Worm (Caenorhabditis elegans): ENCODE data around the gene end-3.

end-3 gene

DNA sequence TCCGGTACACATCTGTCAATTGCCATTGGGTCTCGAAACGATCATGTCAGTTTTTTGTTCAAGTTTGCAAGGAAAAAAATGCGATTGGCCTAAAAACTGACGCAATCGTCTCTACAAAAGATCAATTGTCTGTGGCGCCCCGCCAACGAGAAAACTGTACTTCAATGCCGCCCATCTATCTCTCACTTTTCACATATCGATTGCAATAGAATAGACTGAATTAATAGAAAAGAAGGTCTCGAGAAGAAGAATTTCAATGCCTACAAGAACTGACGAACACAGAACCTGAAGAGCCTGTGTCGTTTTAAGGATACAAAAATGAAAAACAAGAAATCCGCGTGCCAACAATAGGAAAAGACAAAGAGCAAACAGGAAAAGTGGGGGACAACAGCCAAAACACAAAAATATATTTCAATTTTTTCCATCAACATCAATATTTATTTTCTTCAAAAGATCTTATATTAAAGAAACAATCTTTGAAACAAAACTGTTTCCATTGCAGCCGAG is 6.1 kb upstream of the end-3 start:
- no peak for TF ChIP-seq ceh-40 (GFP tag; IDR thresholded peaks at IDR 0.05)
- TF ChIP-seq atf-7 (tag; optimal IDR thresholded peaks at IDR 0.05) = peak; percentile 12
- TF ChIP-seq bed-2 (GFP tag; IDR thresholded peaks at IDR 0.05) = no peak
- peak; percentile 50 for TF ChIP-seq F49E8.2 (tag; optimal IDR thresholded peaks at IDR 0.05; ENCODE audit: insufficient read depth)
- peak; percentile 14 for TF ChIP-seq somi-1 (GFP tag; optimal IDR thresholded peaks at IDR 0.05)
- TF ChIP-seq ekl-4 (GFP tag; IDR thresholded peaks at IDR 0.05) = peak; percentile 40; the same call in 1 of the 2 replicates
- TF ChIP-seq madf-3 (GFP tag; IDR thresholded peaks at IDR 0.05) = peak; percentile 72; the same call in 1 of the 2 replicates
- no peak for TF ChIP-seq ama-1 (optimal IDR thresholded peaks at IDR 0.05)
- TF ChIP-seq ama-1 (GFP tag; optimal IDR thresholded peaks at IDR 0.05) = peak; percentile 32 to 69
- no peak for TF ChIP-seq egrh-3 (GFP tag; IDR thresholded peaks at IDR 0.05)
- peak; percentile 75; the same call in 1 of the 2 replicates for TF ChIP-seq attf-6 (GFP tag; IDR thresholded peaks at IDR 0.05)
- TF ChIP-seq die-1 (tag; optimal IDR thresholded peaks at IDR 0.05) = peak; percentile 30
- peak; percentile 37 for TF ChIP-seq snpc-1.3 (tag; optimal IDR thresholded peaks at IDR 0.05; ENCODE audit: insufficient read depth)
- peak; percentile 8; the same call in 1 of the 2 replicates for TF ChIP-seq hmg-1.2 (GFP tag; IDR thresholded peaks at IDR 0.05)
- TF ChIP-seq Y53G8AR.9 (GFP tag; conservative IDR thresholded peaks at IDR 0.05) = peak; percentile 61
- peak; percentile 77 for TF ChIP-seq repo-1 (tag; optimal IDR thresholded peaks at IDR 0.05)
- peak; percentile 16; the same call in 1 of the 2 replicates for TF ChIP-seq F33H1.4 (GFP tag; IDR thresholded peaks at IDR 0.05)
- TF ChIP-seq hlh-12 (tag; optimal IDR thresholded peaks at IDR 0.05) = no peak
- TF ChIP-seq F52B5.7 (tag; optimal IDR thresholded peaks at IDR 0.05) = no peak
- peak; percentile 63 for TF ChIP-seq madf-6 (GFP tag; IDR thresholded peaks at IDR 0.05)
- TF ChIP-seq T07F8.4 (tag; optimal IDR thresholded peaks at IDR 0.05) = no peak
- TF ChIP-seq hmg-20 (GFP tag; IDR thresholded peaks at IDR 0.05) = 0 out of 2 replicates have a peak, but pooled peaks have one; percentile 64
- 0 out of 2 replicates have a peak, but pooled peaks have one; percentile 27 for TF ChIP-seq C17E4.6 (GFP tag; IDR thresholded peaks at IDR 0.05)
- no peak for TF ChIP-seq snpc-4 (GFP tag; optimal IDR thresholded peaks at IDR 0.05)
- peak in 1 of 4 experiments; percentile 24 for TF ChIP-seq snpc-4 (tag; optimal IDR thresholded peaks at IDR 0.05)
- TF ChIP-seq C06A6.2 (GFP tag; conservative IDR thresholded peaks at IDR 0.05) = no peak
- peak; percentile 44 for TF ChIP-seq F10E7.11 (tag; optimal IDR thresholded peaks at IDR 0.05)
- peak; percentile 30; the same call in 1 of the 2 replicates for TF ChIP-seq lin-26 (GFP tag; IDR thresholded peaks at IDR 0.05)
- TF ChIP-seq lir-1 (GFP tag; conservative IDR thresholded peaks at IDR 0.05) = no peak
- peak; percentile 43 for TF ChIP-seq lin-54 (GFP tag; optimal IDR thresholded peaks at IDR 0.05)
- peak; percentile 61 for TF ChIP-seq attf-5 (GFP tag; optimal IDR thresholded peaks at IDR 0.05)
- TF ChIP-seq ztf-25 (GFP tag; IDR thresholded peaks at IDR 0.05) = no peak
- peak; percentile 51 for TF ChIP-seq T26A5.8 (tag; optimal IDR thresholded peaks at IDR 0.05)
- peak; percentile 4 for TF ChIP-seq ztf-22 (GFP tag; optimal IDR thresholded peaks at IDR 0.05)
- no peak for TF ChIP-seq Y53F4B.3 (GFP tag; IDR thresholded peaks at IDR 0.05)
- TF ChIP-seq K12H6.12 (tag; optimal IDR thresholded peaks at IDR 0.05) = no peak
- TF ChIP-seq egl-44 (GFP tag; IDR thresholded peaks at IDR 0.05) = no peak
- no peak for TF ChIP-seq akir-1 (GFP tag; optimal IDR thresholded peaks at IDR 0.05)
- no peak for TF ChIP-seq hlh-26 (GFP tag; conservative IDR thresholded peaks at IDR 0.05)
- peak; percentile 65 to 79 for TF ChIP-seq let-607 (tag; optimal IDR thresholded peaks at IDR 0.05)
- TF ChIP-seq Y79H2A.3 (GFP tag; conservative IDR thresholded peaks at IDR 0.05) = no peak
- TF ChIP-seq lin-40 (tag; optimal IDR thresholded peaks at IDR 0.05) = peak; percentile 36
- TF ChIP-seq hsf-1 (GFP tag; IDR thresholded peaks at IDR 0.05) = peak; percentile 53; the same call in 1 of the 2 replicates
- TF ChIP-seq B0336.3 (GFP tag; IDR thresholded peaks at IDR 0.05) = peak; percentile 48
- TF ChIP-seq nhr-80 (tag; optimal IDR thresholded peaks at IDR 0.05) = peak; percentile 88
- TF ChIP-seq nfyb-1 (GFP tag; IDR thresholded peaks at IDR 0.05) = peak; percentile 62; the same call in 1 of the 2 replicates
- no peak for TF ChIP-seq unc-62 (GFP tag; optimal IDR thresholded peaks at IDR 0.05)
- TF ChIP-seq mcd-1 (GFP tag; IDR thresholded peaks at IDR 0.05) = peak; percentile 42; the same call in 1 of the 2 replicates

All from whole organism, young adult.